Fruit fly (Drosophila melanogaster) whole organism, embryonic: ENCODE measurements around the gene CG6724.
A peak's percentile ranks its signal among the peaks of the same experiment; 100 is the strongest.

Experiments
- Ada2b ChIP-seq: fragments of 200-800 bp; sonication (Bioruptor generic); IDR thresholded peaks from 2 replicates; pipeline ENCODE4 v1.3.6; 2022; ENCODE audit warnings: missing biosample characterization, missing genetic modification characterization
- CG1024 ChIP-seq: fragments of 200-800 bp; sonication (Bioruptor generic); IDR thresholded peaks from 2 replicates; pipeline ENCODE4 v1.3.6; 2022; ENCODE audit warnings: missing biosample characterization, missing genetic modification characterization
- CG11247 ChIP-seq: fragments of 200-800 bp; sonication (Bioruptor generic); IDR thresholded peaks from 2 replicates; pipeline ENCODE4 v1.3.6; 2022; ENCODE audit warnings: missing biosample characterization, missing genetic modification characterization
- CG11723 ChIP-seq: fragments of 200-800 bp; sonication (Bioruptor generic); optimal IDR thresholded peaks from 2 replicates; lab custom pipeline; 2017; ENCODE audit warnings: missing biosample characterization, mild to moderate bottlenecking, missing genetic modification characterization
- CG12744 ChIP-seq: fragments of 200-800 bp; sonication (Bioruptor generic); optimal IDR thresholded peaks from 2 replicates; lab custom pipeline; 2016; ENCODE audit warnings: missing biosample characterization, missing genetic modification characterization
- CG12769 ChIP-seq: fragments of 200-800 bp; sonication (Bioruptor generic); optimal IDR thresholded peaks from 2 replicates; lab custom pipeline; 2019; ENCODE audit warnings: missing biosample characterization, mild to moderate bottlenecking, missing genetic modification characterization, moderate library complexity
- CG14860 ChIP-seq: fragments of 200-800 bp; sonication (Bioruptor generic); IDR thresholded peaks from 3 replicates; pipeline ENCODE4 v1.3.6; 2022; ENCODE audit warnings: missing biosample characterization, missing genetic modification characterization; ENCODE audit not compliant: partially characterized antibody
- CG15696 ChIP-seq: fragments of 200-800 bp; sonication (Bioruptor generic); optimal IDR thresholded peaks from 2 replicates; lab custom pipeline; 2019; ENCODE audit warnings: missing biosample characterization, mild to moderate bottlenecking, missing genetic modification characterization, moderate library complexity
- CG17568 ChIP-seq: fragments of 200-800 bp; sonication (Bioruptor generic); optimal IDR thresholded peaks from 2 replicates; lab custom pipeline; 2018; ENCODE audit warnings: missing biosample characterization, mild to moderate bottlenecking, missing genetic modification characterization, moderate library complexity
- CG18011 ChIP-seq: fragments of 200-800 bp; sonication (Bioruptor generic); optimal IDR thresholded peaks from 2 replicates; lab custom pipeline; 2017; ENCODE audit warnings: missing biosample characterization, missing genetic modification characterization, mild to moderate bottlenecking, moderate library complexity, missing genotype
- CG31365 ChIP-seq: fragments of 200-800 bp; sonication (Bioruptor generic); optimal IDR thresholded peaks from 2 replicates; lab custom pipeline; 2018; ENCODE audit warnings: missing biosample characterization, mild to moderate bottlenecking, missing genetic modification characterization
- CG3407 ChIP-seq: fragments of 200-800 bp; sonication (Bioruptor generic); optimal IDR thresholded peaks from 2 replicates; lab custom pipeline; 2018; ENCODE audit warnings: missing biosample characterization, mild to moderate bottlenecking, missing genetic modification characterization
- CG3726 ChIP-seq: fragments of 200-800 bp; sonication (Bioruptor generic); IDR thresholded peaks from 3 replicates; pipeline ENCODE4, ENCODE4 v1.3.6; 2022; ENCODE audit warnings: missing biosample characterization, missing genetic modification characterization
- CG42726 ChIP-seq: fragments of 200-800 bp; sonication (Bioruptor generic); IDR thresholded peaks from 2 replicates; pipeline ENCODE4 v1.3.6; 2022; ENCODE audit warnings: missing biosample characterization, missing genetic modification characterization; ENCODE audit not compliant: partially characterized antibody
- CG4282 ChIP-seq: fragments of 200-800 bp; sonication (Bioruptor generic); optimal IDR thresholded peaks from 2 replicates; lab custom pipeline; 2016; ENCODE audit warnings: missing biosample characterization, missing genetic modification characterization
- CG43689 ChIP-seq: fragments of 200-800 bp; sonication (Bioruptor generic); IDR thresholded peaks from 2 replicates; pipeline ENCODE4 v1.3.6; 2022; ENCODE audit warnings: missing biosample characterization, missing genetic modification characterization
- CG6854 ChIP-seq: fragments of 200-800 bp; sonication (Bioruptor generic); optimal IDR thresholded peaks from 3 replicates; lab custom pipeline; 2017; ENCODE audit warnings: missing biosample characterization, mild to moderate bottlenecking, missing genetic modification characterization
- CG8765 ChIP-seq: fragments of 200-800 bp; sonication (Bioruptor generic); IDR thresholded peaks from 2 replicates; pipeline ENCODE4 v1.3.6; 2022; ENCODE audit warnings: missing biosample characterization, missing genetic modification characterization
- CG9797 ChIP-seq: fragments of 200-800 bp; sonication (Bioruptor generic); optimal IDR thresholded peaks from 3 replicates; lab custom pipeline; 2018; ENCODE audit warnings: missing biosample characterization, mild to moderate bottlenecking, missing genetic modification characterization
- Dip3 ChIP-seq: fragments of 200-800 bp; sonication (Bioruptor generic); optimal IDR thresholded peaks from 3 replicates; lab custom pipeline; 2016; ENCODE audit warnings: missing biosample characterization, missing genetic modification characterization
- E2f2 ChIP-seq: fragments of 200-800 bp; sonication (Bioruptor generic); IDR thresholded peaks from 2 replicates; pipeline ENCODE4 v1.3.6; 2022; ENCODE audit warnings: missing biosample characterization, missing genetic modification characterization
- Ets65A ChIP-seq: fragments of 200-800 bp; sonication (Bioruptor generic); peaks from one replicate; lab custom pipeline; 2016; ENCODE audit warnings: missing biosample characterization, missing genetic modification characterization
- GATAe ChIP-seq: fragments of 200-800 bp; sonication (Bioruptor generic); conservative IDR thresholded peaks from 2 replicates; pipeline ENCODE4 v1.3.6; 2022; ENCODE audit warnings: missing biosample characterization, missing genetic modification characterization
- H2.0 ChIP-seq: fragments of 200-800 bp; sonication (Bioruptor generic); IDR thresholded peaks from 2 replicates; pipeline ENCODE4 v1.3.6; 2022; ENCODE audit warnings: missing biosample characterization, missing genetic modification characterization
- HLH54F ChIP-seq: fragments of 200-800 bp; sonication (Bioruptor generic); optimal IDR thresholded peaks from 3 replicates; lab custom pipeline; 2016; ENCODE audit warnings: missing biosample characterization, missing genetic modification characterization
- Hmr ChIP-seq: fragments of 200-800 bp; sonication (Bioruptor generic); optimal IDR thresholded peaks from 3 replicates; lab custom pipeline; 2017; ENCODE audit warnings: mild to moderate bottlenecking, missing biosample characterization, missing genetic modification reagents, missing genetic modification characterization
- Hr78 ChIP-seq, 2 experiments: fragments of 200-800 bp in 1 of 2; fragments of >200 bp in 1 of 2; sonication (Bioruptor generic) in 1 of 2; optimal IDR thresholded peaks; 2 replicates each; lab custom pipeline; 2017 to 2019; ENCODE audit warnings: missing biosample characterization in 2 of 2, missing genetic modification characterization in 2 of 2, mild to moderate bottlenecking in 1 of 2, moderate library complexity in 1 of 2
- Mad ChIP-seq: fragments of 200-800 bp; sonication (Bioruptor generic); optimal IDR thresholded peaks from 2 replicates; lab custom pipeline; 2016; ENCODE audit warnings: missing biosample characterization, missing genetic modification characterization
- Rfx ChIP-seq: fragments of 200-800 bp; sonication (Bioruptor generic); IDR thresholded peaks from 2 replicates; pipeline ENCODE4 v1.3.6; 2022; ENCODE audit warnings: missing biosample characterization, missing genetic modification characterization
- Rx ChIP-seq: fragments of 200-800 bp; sonication (Bioruptor generic); IDR thresholded peaks from 2 replicates; pipeline ENCODE4 v1.3.6; 2022; ENCODE audit warnings: missing biosample characterization, missing genetic modification characterization
- Sry-β ChIP-seq: fragments of 200-800 bp; sonication (Bioruptor generic); optimal IDR thresholded peaks from 2 replicates; lab custom pipeline; 2018; ENCODE audit warnings: missing biosample characterization, mild to moderate bottlenecking, missing genetic modification characterization, moderate library complexity
- corto ChIP-seq: fragments of 200-800 bp; sonication (Bioruptor generic); optimal IDR thresholded peaks from 2 replicates; lab custom pipeline; 2016; ENCODE audit warnings: missing biosample characterization, mild to moderate bottlenecking, missing genetic modification characterization, moderate library complexity
- danr ChIP-seq: fragments of 200-800 bp; sonication (Bioruptor generic); IDR thresholded peaks from 2 replicates; pipeline ENCODE4 v1.3.6; 2022; ENCODE audit warnings: missing biosample characterization, missing genetic modification characterization
- ewg ChIP-seq: fragments of 200-800 bp; sonication (Bioruptor generic); optimal IDR thresholded peaks from 3 replicates; lab custom pipeline; 2017; ENCODE audit warnings: mild to moderate bottlenecking, missing biosample characterization, missing genetic modification reagents, missing genetic modification characterization
- fd102C ChIP-seq: fragments of 200-800 bp; sonication (Bioruptor generic); optimal IDR thresholded peaks from 2 replicates; lab custom pipeline; 2018; ENCODE audit warnings: missing biosample characterization, mild to moderate bottlenecking, missing genetic modification characterization, moderate library complexity
- fd96Cb ChIP-seq: fragments of 200-800 bp; sonication (Bioruptor generic); optimal IDR thresholded peaks from 2 replicates; lab custom pipeline; 2018; ENCODE audit warnings: missing biosample characterization, mild to moderate bottlenecking, missing genetic modification characterization, moderate library complexity
- hb ChIP-seq: fragments of 200-800 bp; sonication (Bioruptor generic); IDR thresholded peaks from 3 replicates; pipeline ENCODE4 v1.3.6; 2022; ENCODE audit warnings: missing biosample characterization, missing genetic modification characterization; ENCODE audit not compliant: partially characterized antibody
- inv ChIP-seq: fragments of 200-800 bp; sonication (Bioruptor generic); IDR thresholded peaks from 2 replicates; pipeline ENCODE4 v1.3.6; 2022; ENCODE audit warnings: missing biosample characterization, missing genetic modification characterization; ENCODE audit not compliant: partially characterized antibody
- lov ChIP-seq, 2 experiments: fragments of 200-800 bp in 1 of 2; fragments of >200 bp in 1 of 2; sonication (Bioruptor generic) in 1 of 2; IDR thresholded peaks in 1 of 2; optimal IDR thresholded peaks in 1 of 2; 2 replicates in 1 of 2; 3 replicates in 1 of 2; pipeline versions ENCODE4 v1.3.6 to Lab custom; 2017 to 2022; ENCODE audit warnings: missing biosample characterization in 1 of 2, missing genetic modification characterization in 1 of 2
- oc ChIP-seq: fragments of 200-800 bp; sonication (Bioruptor generic); optimal IDR thresholded peaks from 2 replicates; lab custom pipeline; 2018; ENCODE audit warnings: missing biosample characterization, mild to moderate bottlenecking, missing genetic modification characterization, moderate library complexity
- otp ChIP-seq: fragments of 200-800 bp; sonication (Bioruptor generic); IDR thresholded peaks from 3 replicates; pipeline ENCODE4, ENCODE4 v1.3.6; 2022; ENCODE audit warnings: missing biosample characterization, missing genetic modification characterization
- rib ChIP-seq: fragments of 200-800 bp; sonication (Bioruptor generic); IDR thresholded peaks from 2 replicates; pipeline ENCODE4 v1.3.6; 2022; ENCODE audit warnings: missing biosample characterization, missing genetic modification characterization
- tna ChIP-seq: fragments of 200-800 bp; sonication (Bioruptor generic); IDR thresholded peaks from 2 replicates; pipeline ENCODE4 v1.3.6; 2022; ENCODE audit warnings: missing biosample characterization, missing genetic modification characterization; ENCODE audit not compliant: partially characterized antibody
- ttk ChIP-seq: fragments of 200-800 bp; sonication (Bioruptor generic); IDR thresholded peaks from 2 replicates; pipeline ENCODE4 v2.1.2; 2022; ENCODE audit warnings: missing biosample characterization, missing genetic modification characterization
- tup ChIP-seq: fragments of 200-800 bp; sonication (Bioruptor generic); optimal IDR thresholded peaks from 2 replicates; lab custom pipeline; 2016; ENCODE audit warnings: missing biosample characterization, mild to moderate bottlenecking, missing genetic modification characterization, moderate library complexity
- usp ChIP-seq: fragments of >200 bp; optimal IDR thresholded peaks from 2 replicates; lab custom pipeline; 2017; ENCODE audit warnings: missing biosample characterization, missing genetic modification characterization
- wdn ChIP-seq: fragments of 200-800 bp; sonication (Bioruptor generic); IDR thresholded peaks from 2 replicates; pipeline ENCODE4 v1.3.6; 2022; ENCODE audit warnings: missing biosample characterization, missing genetic modification characterization
- zfh1 ChIP-seq: fragments of 200-800 bp; sonication (Bioruptor generic); IDR thresholded peaks from 3 replicates; pipeline ENCODE4 v1.3.6; 2022; ENCODE audit warnings: missing biosample characterization, missing genetic modification characterization

CG6724 gene

dm6 chr2L:10736993-10737756 lies 32.6 kb downstream of the CG6724 start, which contains the start of the genes Vha16-5 and CG12299:
Gene Vha16-5, minus strand, starts transcription at chr2L:10737043.
Gene CG12299, plus strand, starts transcription at chr2L:10737345.
- TF ChIP-seq Ets65A (GFP tag; lab: Kevin White, UChicago) (peak; percentile 99), usp (GFP tag; lab: Kevin White, UChicago) (no peak), CG15696 (tag; lab: Kevin White, UChicago) (peak; percentile 88), lov (optimal IDR thresholded peaks at IDR 0.05; lab: Kevin White, UChicago) (no peak), lov (GFP tag; IDR thresholded peaks at IDR 0.05; lab: Robert Waterston, UW) (peak; percentile 93), Mad (GFP tag; lab: Kevin White, UChicago) (peak; percentile 87), CG42726 (GFP tag; lab: Robert Waterston, UW) (peak; percentile 76; the same call in 1 of the 2 replicates), ewg (peak; percentile 74), CG4282 (GFP tag; lab: Kevin White, UChicago) (peak; percentile 93), hb (GFP tag; lab: Robert Waterston, UW) (peak; percentile 84), otp (peak; percentile 82), ttk (GFP tag; lab: Robert Waterston, UW) (peak; percentile 88), CG12744 (GFP tag; lab: Kevin White, UChicago) (peak; percentile 69), CG3407 (peak; percentile 47), CG17568 (GFP tag; lab: Kevin White, UChicago) (no peak), E2f2 (peak; percentile 94), tup (GFP tag; lab: Kevin White, UChicago) (peak; percentile 77), fd102C (GFP tag; lab: Kevin White, UChicago) (no peak), CG11723 (peak; percentile 65), Hr78 (GFP tag; optimal IDR thresholded peaks at IDR 0.05; lab: Kevin White, UChicago) (no peak), CG6854 (GFP tag; lab: Kevin White, UChicago) (no peak), fd96Cb (peak; percentile 63), CG8765 (GFP tag; lab: Robert Waterston, UW) (peak; percentile 88; the same call in 1 of the 2 replicates), CG9797 (GFP tag; lab: Kevin White, UChicago) (peak; percentile 55), HLH54F (GFP tag; lab: Kevin White, UChicago) (peak; percentile 93), tna (peak; percentile 84), Sry-β (GFP tag; lab: Kevin White, UChicago) (no peak), rib (GFP tag; lab: Robert Waterston, UW) (peak; percentile 57; the same call in 1 of the 2 replicates), oc (tag; lab: Kevin White, UChicago) (no peak), Rfx (GFP tag; lab: Robert Waterston, UW) (peak; percentile 96), CG18011 (peak; percentile 83), CG43689 (GFP tag; lab: Robert Waterston, UW) (peak; percentile 79), GATAe (GFP tag; lab: Robert Waterston, UW) (no peak; the same call in 1 of the 2 replicates), Rx (GFP tag; lab: Robert Waterston, UW) (peak; percentile 87), H2.0 (GFP tag; lab: Robert Waterston, UW) (peak; percentile 95), CG12769 (tag; lab: Kevin White, UChicago) (no peak), Ada2b (peak; percentile 90), inv (GFP tag; lab: Robert Waterston, UW) (peak; percentile 73), Dip3 (peak; percentile 83), wdn (peak; percentile 70), CG1024 (GFP tag; lab: Robert Waterston, UW) (peak; percentile 88), CG11247 (GFP tag; lab: Robert Waterston, UW) (peak; percentile 88), Hmr (GFP tag; lab: Kevin White, UChicago) (no peak), zfh1 (GFP tag; lab: Robert Waterston, UW) (peak; percentile 94), danr (GFP tag; lab: Robert Waterston, UW) (0 out of 2 replicates have a peak, but pooled peaks have one; percentile 9), CG31365 (tag; lab: Kevin White, UChicago) (no peak), corto (GFP tag; lab: Kevin White, UChicago) (no peak), CG14860 (GFP tag; lab: Robert Waterston, UW) (peak; percentile 75), CG3726 (GFP tag; lab: Robert Waterston, UW) (peak; percentile 63; the same call in 2 of the 3 replicates)
